Worm (Caenorhabditis elegans): ENCODE measurements around the gene C32B5.7.
"Not testable (repeated sequence)": the region's sequence is repeated elsewhere in the genome, so short reads cannot be mapped to it uniquely, and the experiment has no call there.

Gene C32B5.7

ce11 chrII:991300-991699, 31.0 kb downstream of the C32B5.7 start, which contains the start of gene fbxc-42:
Gene fbxc-42 (plus strand): TSS chrII:991600.
- TF ChIP-seq lin-35 (GFP tag; optimal IDR thresholded peaks at IDR 0.05) (no peak), ztf-11 (tag; optimal IDR thresholded peaks at IDR 0.05) (no peak), isw-1 (GFP tag; IDR thresholded peaks at IDR 0.05) (no peak), nhr-47 (tag; optimal IDR thresholded peaks at IDR 0.05) (no peak), unc-30 (tag; optimal IDR thresholded peaks at IDR 0.05) (no peak), lsy-2 (tag; optimal IDR thresholded peaks at IDR 0.05) (no peak), irx-1 (tag; optimal IDR thresholded peaks at IDR 0.05) (no peak), unc-98 (GFP tag; IDR thresholded peaks at IDR 0.05) (no peak), ces-1 (GFP tag; optimal IDR thresholded peaks at IDR 0.05) (no peak)

ce11 chrII:994231-994630, 33.9 kb downstream of the C32B5.7 start, which contains the start of gene F45D11.7:
Gene F45D11.7 (plus strand): TSS chrII:994531.
- TF ChIP-seq ztf-4, unc-130, elt-2 (tag; optimal IDR thresholded peaks at IDR 0.05): not testable (repeated sequence)

ce11 chrII:996112-996511, 35.8 kb downstream of the C32B5.7 start, which contains the start of gene F45D11.11:
Gene F45D11.11 (minus strand): TSS chrII:996212.
- not testable (repeated sequence) for TF ChIP-seq zag-1, xbp-1, aha-1 (tag; optimal IDR thresholded peaks at IDR 0.05)

ce11 chrII:999493-999892, 39.2 kb downstream of the C32B5.7 start, which contains the start of gene fbxb-29:
Gene fbxb-29 (minus strand): TSS chrII:999593.
- TF ChIP-seq vab-15 (tag; optimal IDR thresholded peaks at IDR 0.05): no peak
- TF ChIP-seq elt-3 (tag; optimal IDR thresholded peaks at IDR 0.05): no peak
- no peak for TF ChIP-seq lin-14 (GFP tag; optimal IDR thresholded peaks at IDR 0.05)
- no peak for TF ChIP-seq snpc-4 (tag; optimal IDR thresholded peaks at IDR 0.05)
- no peak for TF ChIP-seq hpl-2 (GFP tag; optimal IDR thresholded peaks at IDR 0.05)
- no peak for TF ChIP-seq ces-1 (GFP tag; optimal IDR thresholded peaks at IDR 0.05)
- no peak for TF ChIP-seq grh-1 (GFP tag; IDR thresholded peaks at IDR 0.05)
- no peak for TF ChIP-seq nhr-11 (tag; optimal IDR thresholded peaks at IDR 0.05)
- TF ChIP-seq dpl-1 (GFP tag; optimal IDR thresholded peaks at IDR 0.05): no peak
- TF ChIP-seq alr-1 (tag; optimal IDR thresholded peaks at IDR 0.05; ENCODE audit: borderline replicate concordance): no peak
- TF ChIP-seq aha-1 (tag; optimal IDR thresholded peaks at IDR 0.05): no peak
- TF ChIP-seq nhr-237 (tag; optimal IDR thresholded peaks at IDR 0.05): no peak
- TF ChIP-seq nhr-85 (tag): no peak
- TF ChIP-seq ama-1 (optimal IDR thresholded peaks at IDR 0.05): no peak
- no peak for TF ChIP-seq nhr-47 (tag; optimal IDR thresholded peaks at IDR 0.05)
- no peak for TF ChIP-seq lin-39 (tag; optimal IDR thresholded peaks at IDR 0.05)
- no peak for TF ChIP-seq blmp-1 (tag; optimal IDR thresholded peaks at IDR 0.05)

- TF ChIP-seq elt-2 (tag; optimal IDR thresholded peaks at IDR 0.05) (no peak), sptf-1 (tag; optimal IDR thresholded peaks at IDR 0.05) (no peak), blmp-1 (tag; optimal IDR thresholded peaks at IDR 0.05) (no peak), ets-5 (GFP tag; IDR thresholded peaks at IDR 0.05) (no peak), unc-130 (tag; optimal IDR thresholded peaks at IDR 0.05) (no peak), isw-1 (GFP tag; IDR thresholded peaks at IDR 0.05) (no peak), dsc-1 (tag; optimal IDR thresholded peaks at IDR 0.05) (no peak), ceh-63 (GFP tag; optimal IDR thresholded peaks at IDR 0.05) (no peak), lin-15B (tag; optimal IDR thresholded peaks at IDR 0.05) (no peak), mep-1 (tag; optimal IDR thresholded peaks at IDR 0.05) (no peak), ama-1 (optimal IDR thresholded peaks at IDR 0.05) (no peak), nhr-71 (tag; optimal IDR thresholded peaks at IDR 0.05) (no peak), C16A3.4 (tag; optimal IDR thresholded peaks at IDR 0.05) (no peak), aly-2 (tag; optimal IDR thresholded peaks at IDR 0.05) (no peak), nhr-47 (tag; optimal IDR thresholded peaks at IDR 0.05) (no peak)
These were observed 41.0 kb downstream of the C32B5.7 start, which contains the start of the genes fbxb-30 and F45D11.5 for ce11 chrII:1001351-1001750. Gene fbxb-30 (minus strand): TSS chrII:1001451. Gene F45D11.5 (plus strand): TSS chrII:1001702.
